Worm (Caenorhabditis elegans) whole organism, L2 larva: ENCODE data around the gene fbxa-118.

Experiments used
- F13H6.1 ChIP-seq: sonication (generic microtip); optimal IDR thresholded peaks from 2 replicates; lab custom pipeline; 2016; ENCODE audit warnings: missing genetic modification characterization, missing compliant biosample characterization
- R02D3.7 ChIP-seq: fragments of 150-350 bp; optimal IDR thresholded peaks from 2 replicates; lab custom pipeline; 2014; ENCODE audit warnings: missing biosample characterization, missing genetic modification characterization
- Y55F3AM.14 ChIP-seq: fragments of 200-800 bp; sonication (Bioruptor generic); optimal IDR thresholded peaks from 2 replicates; lab custom pipeline; 2018; ENCODE audit warnings: mild to moderate bottlenecking, missing genetic modification characterization, missing compliant biosample characterization
- alr-1 ChIP-seq: fragments of 150-350 bp; optimal IDR thresholded peaks from 2 replicates; lab custom pipeline; 2014; ENCODE audit warnings: missing biosample characterization, missing genetic modification characterization
- ama-1 ChIP-seq: fragments of 150-350 bp; optimal IDR thresholded peaks from 2 replicates; lab custom pipeline; 2018; ENCODE audit warnings: inconsistent platforms
- ceh-16 ChIP-seq: fragments of 150-350 bp; optimal IDR thresholded peaks from 2 replicates; lab custom pipeline; 2014; ENCODE audit warnings: missing biosample characterization, missing genetic modification characterization
- crh-2 ChIP-seq: sonication (generic microtip); optimal IDR thresholded peaks from 2 replicates; lab custom pipeline; 2017; ENCODE audit warnings: missing biosample characterization, missing genetic modification characterization
- dmd-4 ChIP-seq: sonication (generic microtip); optimal IDR thresholded peaks from 2 replicates; lab custom pipeline; 2017; ENCODE audit warnings: missing biosample characterization, missing genetic modification characterization
- elt-1 ChIP-seq: fragments of 150-350 bp; optimal IDR thresholded peaks from 2 replicates; lab custom pipeline; 2014; ENCODE audit warnings: missing biosample characterization, missing genetic modification characterization
- elt-3 ChIP-seq: sonication (generic microtip); optimal IDR thresholded peaks from 2 replicates; lab custom pipeline; 2017; ENCODE audit warnings: missing biosample characterization, missing genetic modification characterization
- fos-1 ChIP-seq: fragments of 150-350 bp; optimal IDR thresholded peaks from 2 replicates; lab custom pipeline; 2014; ENCODE audit warnings: missing biosample characterization, missing genetic modification characterization
- lin-11 ChIP-seq: fragments of 150-350 bp; sonication (generic microtip); optimal IDR thresholded peaks from 2 replicates; lab custom pipeline; 2014; ENCODE audit warnings: missing biosample characterization, missing genetic modification characterization, inconsistent platforms, mixed read lengths
- lin-13 ChIP-seq: fragments of 150-350 bp; optimal IDR thresholded peaks from 2 replicates; lab custom pipeline; 2014; ENCODE audit warnings: missing biosample characterization, missing genetic modification reagents, missing genetic modification characterization
- lin-39 ChIP-seq: fragments of 150-350 bp; optimal IDR thresholded peaks from 2 replicates; lab custom pipeline; 2014; ENCODE audit warnings: missing biosample characterization, missing genetic modification reagents, missing genetic modification characterization
- mbf-1 ChIP-seq: sonication (generic microtip); optimal IDR thresholded peaks from 2 replicates; lab custom pipeline; 2017; ENCODE audit warnings: missing biosample characterization, missing genetic modification characterization
- mdl-1 ChIP-seq, 2 experiments: fragments of 150-350 bp in 1 of 2; sonication (generic microtip) in 1 of 2; optimal IDR thresholded peaks; 2 replicates each; lab custom pipeline; 2017; ENCODE audit warnings: missing biosample characterization in 2 of 2, missing genetic modification characterization in 2 of 2
- nhr-10 ChIP-seq: sonication (generic microtip); optimal IDR thresholded peaks from 2 replicates; lab custom pipeline; 2017; ENCODE audit warnings: missing biosample characterization, missing genetic modification characterization
- nhr-11 ChIP-seq: fragments of 150-350 bp; optimal IDR thresholded peaks from 2 replicates; lab custom pipeline; 2014; ENCODE audit warnings: missing biosample characterization, missing genetic modification characterization
- nhr-12 ChIP-seq: fragments of 150-350 bp; optimal IDR thresholded peaks from 2 replicates; lab custom pipeline; 2014; ENCODE audit warnings: missing biosample characterization, missing genetic modification characterization
- nhr-129 ChIP-seq: fragments of 150-350 bp; optimal IDR thresholded peaks from 2 replicates; lab custom pipeline; 2014; ENCODE audit warnings: missing biosample characterization, missing genetic modification characterization
- nhr-21 ChIP-seq: fragments of 150-350 bp; optimal IDR thresholded peaks from 2 replicates; lab custom pipeline; 2014; ENCODE audit warnings: missing biosample characterization, missing genetic modification characterization
- nhr-23 ChIP-seq: fragments of 150-350 bp; optimal IDR thresholded peaks from 2 replicates; lab custom pipeline; 2014; ENCODE audit warnings: missing biosample characterization, missing genetic modification reagents, missing genetic modification characterization
- nhr-237 ChIP-seq: fragments of 150-350 bp; optimal IDR thresholded peaks from 2 replicates; lab custom pipeline; 2014; ENCODE audit warnings: missing biosample characterization, missing genetic modification characterization
- nhr-25 ChIP-seq: fragments of 150-350 bp; sonication (generic microtip); optimal IDR thresholded peaks from 3 replicates; lab custom pipeline; 2014; ENCODE audit warnings: missing biosample characterization, missing genetic modification characterization
- nhr-77 ChIP-seq: fragments of 150-350 bp; optimal IDR thresholded peaks from 2 replicates; lab custom pipeline; 2014; ENCODE audit warnings: missing biosample characterization, missing genetic modification characterization
- peb-1 ChIP-seq: fragments of 150-350 bp; optimal IDR thresholded peaks from 2 replicates; lab custom pipeline; 2014; ENCODE audit warnings: missing biosample characterization, missing genetic modification characterization
- sem-4 ChIP-seq: fragments of 150-350 bp; optimal IDR thresholded peaks from 2 replicates; lab custom pipeline; 2014; ENCODE audit warnings: missing biosample characterization, missing genetic modification reagents, missing genetic modification characterization
- sma-3 ChIP-seq: sonication (generic microtip); optimal IDR thresholded peaks from 2 replicates; lab custom pipeline; 2016; ENCODE audit warnings: missing genetic modification reagents, missing genetic modification characterization, missing compliant biosample characterization
- sma-9 ChIP-seq, 2 experiments: fragments of 150-350 bp in 1 of 2; sonication (generic microtip) in 1 of 2; optimal IDR thresholded peaks; 2 replicates each; lab custom pipeline; 2014 to 2016; ENCODE audit warnings: missing genetic modification characterization in 2 of 2, mild to moderate bottlenecking in 1 of 2, missing biosample characterization in 1 of 2, missing compliant biosample characterization in 1 of 2, missing genetic modification reagents in 1 of 2, moderate library complexity in 1 of 2
- snpc-4 ChIP-seq: fragments of 150-350 bp; optimal IDR thresholded peaks from 2 replicates; lab custom pipeline; 2014; ENCODE audit warnings: missing biosample characterization, missing genetic modification characterization
- unc-62 ChIP-seq: fragments of 150-350 bp; optimal IDR thresholded peaks from 2 replicates; lab custom pipeline; 2014; ENCODE audit warnings: missing biosample characterization, missing genetic modification reagents, missing genetic modification characterization
- zag-1 ChIP-seq: fragments of 150-350 bp; optimal IDR thresholded peaks from 2 replicates; lab custom pipeline; 2014; ENCODE audit warnings: missing biosample characterization, missing genetic modification characterization

The fbxa-118 gene

ce11 chrV:19744210-19744609 is 32.9 kb downstream of the fbxa-118 start:
- TF ChIP-seq alr-1 = no peak
- TF ChIP-seq nhr-25 (tag; lab: Kevin White, UChicago) = no peak
- no peak for TF ChIP-seq sma-9 (GFP tag; optimal IDR thresholded peaks at IDR 0.05; lab: Kevin White, UChicago)
- no peak for TF ChIP-seq sma-9 (tag; optimal IDR thresholded peaks at IDR 0.05; lab: Kevin White, UChicago)

ce11 chrV:19743794-19744193 is 33.3 kb downstream of the fbxa-118 start:
- TF ChIP-seq nhr-77 (tag; lab: Kevin White, UChicago) (no peak), unc-62 (GFP tag; lab: Kevin White, UChicago) (no peak), sma-9 (GFP tag; optimal IDR thresholded peaks at IDR 0.05; lab: Kevin White, UChicago) (no peak), sma-9 (tag; optimal IDR thresholded peaks at IDR 0.05; lab: Kevin White, UChicago) (no peak), ama-1 (no peak)
- TF ChIP-seq, all 48 proteins: peak for 0

DNA sequence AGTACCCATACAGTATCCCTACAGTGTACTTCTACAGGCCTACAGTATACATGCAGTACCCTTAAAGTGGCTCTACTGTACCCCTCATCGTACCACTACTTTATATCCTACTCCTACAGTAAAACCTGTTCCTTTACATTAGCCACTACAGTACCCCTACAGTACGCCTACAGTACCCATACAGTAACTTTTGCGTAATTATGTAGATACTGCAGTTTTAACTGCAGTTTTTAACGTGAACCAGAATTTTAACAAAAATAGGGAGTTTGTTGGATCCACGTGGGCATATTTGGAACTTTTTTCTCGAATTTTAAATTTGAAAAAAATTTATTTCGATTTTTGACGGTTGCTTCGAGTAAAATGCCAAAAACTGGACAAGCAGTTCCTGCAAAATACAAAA is 33.8 kb downstream of the fbxa-118 start, which contains the start of gene W04E12.4:
Gene W04E12.4 (plus strand): TSS at position 301 of the 400 bp plus-strand sequence.
- no peak for TF ChIP-seq nhr-237 (tag; lab: Kevin White, UChicago)
- no peak for TF ChIP-seq nhr-21 (tag; lab: Kevin White, UChicago)
- TF ChIP-seq ceh-16 (tag; lab: Kevin White, UChicago) = no peak
- no peak for TF ChIP-seq lin-13
- TF ChIP-seq crh-2 = no peak
- TF ChIP-seq sma-3 (GFP tag; lab: Kevin White, UChicago) = no peak
- TF ChIP-seq nhr-129 (tag; lab: Kevin White, UChicago) = no peak
- TF ChIP-seq elt-1 = no peak
- TF ChIP-seq nhr-10 = no peak
- TF ChIP-seq unc-62 (GFP tag; lab: Kevin White, UChicago) = no peak
- TF ChIP-seq nhr-12 = no peak
- no peak for TF ChIP-seq nhr-11
- TF ChIP-seq ama-1 = no peak
- TF ChIP-seq dmd-4 (tag; lab: Kevin White, UChicago) = no peak
- no peak for TF ChIP-seq lin-11 (tag; lab: Kevin White, UChicago)
- TF ChIP-seq fos-1 (tag; lab: Kevin White, UChicago) = no peak
- TF ChIP-seq zag-1 (tag; lab: Kevin White, UChicago) = no peak
- TF ChIP-seq alr-1 = no peak
- TF ChIP-seq lin-39 (tag; lab: Kevin White, UChicago) = no peak
- no peak for TF ChIP-seq nhr-23 (tag; lab: Kevin White, UChicago)
- TF ChIP-seq, all 48 proteins: peak for 0

DNA sequence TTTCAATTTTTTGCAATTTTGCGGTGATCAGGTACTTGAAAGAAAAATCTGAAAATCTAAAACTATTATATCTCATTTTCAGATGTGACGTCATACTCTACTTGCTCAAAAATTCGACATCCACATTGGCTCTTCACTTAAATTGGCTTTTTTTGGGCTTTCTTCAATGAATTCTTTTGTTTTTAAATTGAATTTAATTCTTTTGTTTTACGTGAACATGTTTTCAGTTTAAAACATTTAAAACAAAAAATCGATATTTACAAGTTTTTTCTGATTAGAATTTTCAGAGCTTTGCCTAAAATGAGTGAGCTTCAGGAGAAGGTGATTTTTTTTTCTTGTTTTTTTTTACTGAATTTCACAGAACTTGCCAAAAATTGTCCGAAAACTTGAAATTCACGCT is 35.5 kb downstream of the fbxa-118 start, which contains the start of gene W04E12.3:
Gene W04E12.3 (plus strand): TSS at position 301 of the 400 bp plus-strand sequence.
- no peak for TF ChIP-seq nhr-21 (tag; lab: Kevin White, UChicago)
- TF ChIP-seq nhr-25 (tag; lab: Kevin White, UChicago) = no peak

DNA sequence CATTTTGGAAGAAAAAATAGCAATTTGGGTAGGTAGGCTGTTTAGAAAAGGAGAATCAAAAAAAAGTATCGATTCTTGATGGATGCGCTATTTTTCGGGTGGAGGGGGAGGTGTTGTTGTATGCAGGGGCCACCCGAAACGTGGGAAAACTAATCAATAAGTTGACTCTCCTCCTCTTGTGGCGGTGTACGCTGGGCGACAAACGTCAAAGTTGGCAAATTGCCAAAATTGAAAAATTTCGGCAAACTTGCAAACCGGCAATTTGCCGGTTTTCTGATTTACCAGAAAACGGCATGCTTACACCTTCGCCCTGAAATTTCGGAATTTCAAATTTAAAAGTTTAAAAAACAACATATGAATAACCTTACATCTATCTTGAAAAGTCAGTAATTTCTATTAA is 36.1 kb downstream of the fbxa-118 start, which contains the start of gene W04E12.2:
Gene W04E12.2 (minus strand): TSS at position 101 of the 400 bp plus-strand sequence.
- no peak for TF ChIP-seq mbf-1 (tag; lab: Kevin White, UChicago)
- no peak for TF ChIP-seq crh-2
- no peak for TF ChIP-seq nhr-237 (tag; lab: Kevin White, UChicago)
- TF ChIP-seq nhr-10 = no peak
- no peak for TF ChIP-seq elt-1
- TF ChIP-seq sma-3 (GFP tag; lab: Kevin White, UChicago) = no peak
- TF ChIP-seq ama-1 = no peak
- no peak for TF ChIP-seq mdl-1 (tag; optimal IDR thresholded peaks at IDR 0.05; lab: Kevin White, UChicago)
- TF ChIP-seq elt-3 (tag; lab: Kevin White, UChicago) = no peak
- no peak for TF ChIP-seq R02D3.7 (tag; lab: Kevin White, UChicago)
- TF ChIP-seq sem-4 (tag; lab: Kevin White, UChicago) = no peak
- no peak for TF ChIP-seq Y55F3AM.14
- TF ChIP-seq nhr-23 (tag; lab: Kevin White, UChicago) = no peak
- no peak for TF ChIP-seq peb-1
- TF ChIP-seq F13H6.1 (tag; lab: Kevin White, UChicago) = no peak
- TF ChIP-seq dmd-4 (tag; lab: Kevin White, UChicago) = no peak
- TF ChIP-seq sma-9 (GFP tag; optimal IDR thresholded peaks at IDR 0.05; lab: Kevin White, UChicago) = no peak
- no peak for TF ChIP-seq sma-9 (tag; optimal IDR thresholded peaks at IDR 0.05; lab: Kevin White, UChicago)
- no peak for TF ChIP-seq snpc-4 (tag; lab: Kevin White, UChicago)
- TF ChIP-seq, all 48 proteins: peak for 0

ce11 chrV:19738117-19738516 is 39.0 kb downstream of the fbxa-118 start, which contains the start of gene fbxa-131:
Gene fbxa-131 (plus strand): TSS chrV:19738417.
- TF ChIP-seq snpc-4 (tag; lab: Kevin White, UChicago) (no peak), mbf-1 (tag; lab: Kevin White, UChicago) (no peak)
